Worm (Caenorhabditis elegans) whole organism, midembryonic: Measurements from ENCODE around the gene ZC190.5.
"Not testable (repeated sequence)": the region's sequence is repeated elsewhere in the genome, so short reads cannot be mapped to it uniquely, and the experiment has no call there.

ENCODE experiments used
- T22C8.4 ChIP-seq: fragments of 200-800 bp; sonication (Bioruptor generic); IDR thresholded peaks from 2 replicates; pipeline ENCODE4 v1.3.6; 2022; ENCODE audit warnings: missing genetic modification characterization, missing compliant biosample characterization
- cog-1 ChIP-seq: sonication (generic microtip); optimal IDR thresholded peaks from 2 replicates; lab custom pipeline; 2016; ENCODE audit warnings: missing genetic modification characterization, missing compliant biosample characterization
- flt-1 ChIP-seq: fragments of 200-800 bp; sonication (Bioruptor generic); IDR thresholded peaks from 2 replicates; pipeline ENCODE4 v1.3.6; 2022; ENCODE audit warnings: missing genetic modification characterization, missing compliant biosample characterization
- klf-2 ChIP-seq: fragments of 200-800 bp; sonication (Bioruptor generic); conservative IDR thresholded peaks from 2 replicates; pipeline ENCODE4 v1.3.6; 2022; ENCODE audit warnings: missing genetic modification reagents, missing genetic modification characterization, missing compliant biosample characterization
- med-1 ChIP-seq: sonication (generic microtip); optimal IDR thresholded peaks from 2 replicates; lab custom pipeline; 2017; ENCODE audit warnings: missing genetic modification characterization, mild to moderate bottlenecking, missing compliant biosample characterization, antibody characterized with exemption, missing genetic modification reagents; ENCODE audit not compliant: insufficient read depth
- ref-1 ChIP-seq: fragments of 200-800 bp; sonication (Bioruptor generic); conservative IDR thresholded peaks from 2 replicates; pipeline ENCODE4 v1.3.6; 2022; ENCODE audit warnings: missing genetic modification reagents, missing genetic modification characterization, missing compliant biosample characterization
- tab-1 ChIP-seq: fragments of 200-800 bp; sonication (Bioruptor generic); IDR thresholded peaks from 2 replicates; pipeline ENCODE4 v1.3.6; 2022; ENCODE audit warnings: missing genetic modification characterization, missing compliant biosample characterization
- ztf-23 ChIP-seq: fragments of 200-800 bp; sonication (Bioruptor generic); IDR thresholded peaks from 2 replicates; pipeline ENCODE4 v1.3.6; 2022; ENCODE audit warnings: missing genetic modification reagents, missing genetic modification characterization, missing compliant biosample characterization
- ztf-29 ChIP-seq: fragments of 200-800 bp; sonication (Bioruptor generic); IDR thresholded peaks from 2 replicates; pipeline ENCODE4 v1.3.6; 2022; ENCODE audit warnings: missing genetic modification reagents, missing genetic modification characterization, missing compliant biosample characterization

The ZC190.5 gene

DNA sequence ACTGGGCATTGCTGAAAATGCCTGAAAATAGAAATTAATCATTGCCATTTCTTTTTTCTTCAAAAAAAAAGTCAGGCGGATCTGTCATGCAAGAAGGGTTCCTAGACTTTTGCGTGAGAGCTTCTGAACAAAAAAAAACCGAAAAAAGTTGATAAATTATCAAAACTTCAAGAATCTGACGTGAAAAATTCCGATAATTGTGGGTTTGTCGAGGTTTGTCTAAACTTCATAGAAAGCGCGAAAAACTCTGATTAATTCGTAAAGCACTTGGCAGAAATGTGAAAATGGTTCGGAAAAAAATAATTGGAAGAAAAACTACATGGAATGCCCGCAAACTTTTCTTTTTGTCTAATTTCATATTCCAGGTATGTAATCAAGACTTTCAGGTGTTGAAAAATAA, at the start of gene ZC190.5:
ZC190.5 (minus strand) TSS at position 101 of the 400 bp plus-strand sequence.
- TF ChIP-seq ztf-23 (no peak), tab-1 (GFP tag; lab: Robert Waterston, UW) (no peak), med-1 (GFP tag; lab: Kevin White, UChicago) (no peak), ztf-29 (no peak), ref-1 (GFP tag; lab: Robert Waterston, UW) (no peak)

DNA sequence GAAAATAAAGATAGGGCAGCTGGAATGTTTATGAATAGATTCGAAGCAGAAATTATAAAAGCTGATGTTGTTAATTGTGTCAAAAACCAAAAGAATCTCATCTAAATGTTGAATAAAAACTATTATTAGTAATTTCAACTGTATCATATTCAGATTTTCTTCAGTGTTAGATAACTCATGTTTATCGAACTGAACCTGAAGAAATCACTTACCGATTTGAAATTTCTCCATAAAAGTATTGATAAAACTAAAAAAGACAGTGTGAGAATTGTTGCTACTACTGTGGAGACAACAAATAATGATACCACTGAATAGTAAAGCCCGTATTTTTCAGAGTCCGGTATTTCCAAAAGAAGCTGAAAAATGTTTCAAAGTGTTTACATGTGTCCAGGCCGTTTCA, 48.8 kb upstream of the ZC190.5 start, which contains the start of gene ZC196.8:
ZC196.8 (minus strand) TSS at position 101 of the 400 bp plus-strand sequence.
- not testable (repeated sequence) for TF ChIP-seq flt-1 (GFP tag; lab: Robert Waterston, UW); T22C8.4; ztf-29

DNA sequence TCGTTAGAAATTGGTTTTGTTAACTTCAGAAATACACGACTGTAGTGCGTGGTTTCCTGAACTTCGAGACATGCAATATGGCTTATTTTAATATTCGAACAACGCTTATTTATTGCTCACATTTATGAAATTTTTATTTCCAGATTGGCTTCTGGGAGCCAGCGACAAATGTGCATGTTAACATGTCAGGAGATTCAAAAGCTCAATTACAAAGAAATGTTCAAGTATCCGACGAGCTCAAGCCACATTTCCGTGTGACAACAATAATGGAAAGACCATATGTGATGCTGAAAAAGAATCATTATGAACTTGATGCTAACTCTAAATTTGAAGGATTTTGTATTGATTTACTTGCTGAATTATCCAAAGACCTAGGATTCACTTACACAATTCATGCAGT, 45.0 kb upstream of the ZC190.5 start:
- TF ChIP-seq T22C8.4 = no peak
- no peak for TF ChIP-seq med-1 (GFP tag; lab: Kevin White, UChicago)
- no peak for TF ChIP-seq tab-1 (GFP tag; lab: Robert Waterston, UW)
- TF ChIP-seq ref-1 (GFP tag; lab: Robert Waterston, UW) = no peak
- TF ChIP-seq cog-1 (tag; lab: Kevin White, UChicago) = no peak
- TF ChIP-seq ztf-29 = no peak
- no peak for TF ChIP-seq ztf-23
- TF ChIP-seq klf-2 = no peak
- TF ChIP-seq flt-1 (GFP tag; lab: Robert Waterston, UW) = no peak

DNA sequence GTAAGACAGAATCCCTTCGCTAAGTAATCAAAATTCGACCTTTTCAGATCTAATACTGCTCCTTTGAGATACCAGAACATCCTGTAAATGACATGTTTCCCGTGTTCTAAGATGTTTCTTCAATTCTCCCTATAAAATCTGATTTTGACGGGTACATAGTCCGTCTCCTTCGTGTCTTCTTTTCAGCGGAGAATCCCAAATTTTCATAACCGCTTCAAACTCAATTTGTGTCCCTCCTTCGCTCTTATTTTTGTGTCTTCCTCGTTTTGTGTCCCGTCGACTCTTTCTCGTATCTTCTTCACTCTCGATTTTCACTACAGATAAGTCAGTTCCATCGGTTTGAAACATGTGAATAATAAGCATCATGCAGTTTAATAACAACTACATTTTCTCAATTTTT, 42.8 kb upstream of the ZC190.5 start, which contains the start of gene glr-5:
glr-5 (plus strand) TSS at position 321 of the 400 bp plus-strand sequence.
- TF ChIP-seq flt-1 (GFP tag; lab: Robert Waterston, UW) (no peak), ref-1 (GFP tag; lab: Robert Waterston, UW) (no peak), ztf-29 (no peak), tab-1 (GFP tag; lab: Robert Waterston, UW) (no peak), klf-2 (no peak)

DNA sequence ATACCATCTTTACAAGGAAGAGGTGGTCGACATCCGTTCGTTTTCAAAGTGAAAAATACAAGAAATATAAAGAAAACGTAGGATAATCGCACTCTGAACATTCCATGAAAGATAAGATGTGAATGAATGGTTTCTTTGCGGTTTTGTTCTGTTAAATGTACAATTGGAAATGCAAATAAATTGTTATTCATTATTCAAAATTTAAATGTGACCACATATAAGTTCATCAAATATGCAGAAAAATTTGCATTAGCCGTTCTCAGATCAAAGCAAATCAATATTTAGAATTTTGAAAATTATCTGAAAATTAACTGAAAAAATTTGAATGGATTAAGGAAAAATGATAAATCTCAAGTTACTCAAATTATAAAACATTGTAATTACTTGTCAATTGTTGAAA, 38.5 kb upstream of the ZC190.5 start, which contains the start of gene ZC178.2:
ZC178.2 (minus strand) TSS at position 101 of the 400 bp plus-strand sequence.
- TF ChIP-seq T22C8.4 (no peak), tab-1 (GFP tag; lab: Robert Waterston, UW) (no peak), med-1 (GFP tag; lab: Kevin White, UChicago) (no peak), ref-1 (GFP tag; lab: Robert Waterston, UW) (no peak), cog-1 (tag; lab: Kevin White, UChicago) (no peak), flt-1 (GFP tag; lab: Robert Waterston, UW) (no peak), ztf-23 (no peak), ztf-29 (no peak), klf-2 (no peak)

DNA sequence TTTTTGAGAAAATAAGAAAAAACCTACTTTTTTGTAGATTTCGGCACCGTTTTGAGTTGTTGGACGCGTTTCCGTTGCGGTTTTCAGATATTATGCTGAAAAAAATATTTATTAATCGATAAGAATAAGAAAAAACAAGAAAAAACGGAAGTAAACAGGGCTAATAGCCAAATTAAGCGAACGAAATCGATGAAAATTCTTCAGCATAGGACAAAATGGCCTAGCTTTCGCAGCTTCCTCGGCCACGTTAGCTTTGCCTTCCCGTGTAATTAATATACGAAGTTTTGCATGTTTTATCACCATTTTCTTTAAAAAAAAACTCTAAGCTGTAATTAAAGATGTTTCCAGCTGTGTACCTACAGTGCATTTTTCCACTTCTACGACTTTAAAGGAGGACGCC, 22.8 kb upstream of the ZC190.5 start, which contains the start of gene ZC190.10:
ZC190.10 (minus strand) TSS at position 101 of the 400 bp plus-strand sequence.
- not testable (repeated sequence) for TF ChIP-seq med-1 (GFP tag; lab: Kevin White, UChicago); tab-1 (GFP tag; lab: Robert Waterston, UW); ref-1 (GFP tag; lab: Robert Waterston, UW)

DNA sequence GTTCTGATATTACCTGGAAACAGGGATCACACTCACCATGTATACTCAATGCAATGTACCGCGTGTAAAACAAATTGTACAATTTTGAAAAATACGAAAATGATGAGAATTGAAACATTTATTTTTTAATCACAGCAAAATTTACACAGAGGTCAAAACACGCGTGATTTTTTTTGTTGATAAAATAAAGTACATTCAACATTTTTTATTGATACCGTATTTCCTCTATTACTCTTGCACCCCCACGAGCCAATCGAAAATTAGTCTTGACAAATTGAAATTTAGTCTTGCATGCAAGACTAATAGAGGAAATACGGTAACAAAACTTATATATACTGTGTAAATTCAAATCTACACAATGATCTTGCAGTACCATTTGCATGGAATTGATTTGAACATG, 14.3 kb upstream of the ZC190.5 start, which contains the start of gene ZC190.8:
ZC190.8 (minus strand) TSS at position 101 of the 400 bp plus-strand sequence.
- no peak for TF ChIP-seq tab-1 (GFP tag; lab: Robert Waterston, UW)
- no peak for TF ChIP-seq klf-2
- TF ChIP-seq ztf-23 = no peak
- TF ChIP-seq ztf-29 = no peak
- no peak for TF ChIP-seq ref-1 (GFP tag; lab: Robert Waterston, UW)
- TF ChIP-seq med-1 (GFP tag; lab: Kevin White, UChicago) = no peak
- no peak for TF ChIP-seq cog-1 (tag; lab: Kevin White, UChicago)
- TF ChIP-seq flt-1 (GFP tag; lab: Robert Waterston, UW) = no peak
- TF ChIP-seq T22C8.4 = no peak

DNA sequence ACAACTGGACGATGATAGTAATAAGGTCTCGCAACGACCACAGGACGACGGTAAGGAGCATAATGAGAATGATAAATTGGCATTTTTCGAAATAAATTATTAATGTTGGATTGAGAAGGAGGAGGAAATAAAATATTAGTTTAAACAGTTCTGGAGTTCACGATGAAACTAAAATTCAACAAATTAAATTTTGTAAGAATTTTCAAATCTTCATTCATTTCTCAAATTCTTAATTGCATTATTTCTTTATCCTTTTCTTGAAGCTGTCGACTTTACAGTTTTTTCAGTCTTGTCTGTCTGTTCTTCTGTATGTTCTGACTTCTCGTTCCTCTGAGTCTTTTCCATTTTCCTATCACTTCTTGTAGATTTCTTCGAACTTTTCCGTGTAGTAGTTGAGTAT, 13.4 kb upstream of the ZC190.5 start, which contains the start of gene ZC190.7:
ZC190.7 (minus strand) TSS at position 101 of the 400 bp plus-strand sequence.
- no peak for TF ChIP-seq tab-1 (GFP tag; lab: Robert Waterston, UW)
- no peak for TF ChIP-seq klf-2
- TF ChIP-seq ztf-23 = no peak

DNA sequence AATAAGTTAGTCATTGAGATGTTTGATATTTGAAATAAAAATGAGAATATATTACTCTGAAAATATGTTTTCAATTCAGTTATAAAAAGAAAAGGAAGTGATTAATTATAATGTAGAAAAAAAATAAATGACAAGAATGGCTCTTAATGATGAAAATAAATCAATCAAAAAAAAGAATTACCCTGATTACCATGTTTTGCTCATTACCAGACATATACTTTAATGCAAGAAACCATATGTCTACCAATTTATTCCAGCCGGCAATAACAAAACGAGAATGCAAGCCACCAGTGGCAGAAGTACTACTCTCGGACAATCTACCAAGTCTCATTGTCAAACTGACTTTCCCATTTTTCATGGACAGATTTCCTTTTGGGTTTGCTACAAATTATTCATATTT, 10.4 kb upstream of the ZC190.5 start:
- TF ChIP-seq med-1 (GFP tag; lab: Kevin White, UChicago) (no peak), ztf-29 (no peak), cog-1 (tag; lab: Kevin White, UChicago) (no peak), tab-1 (GFP tag; lab: Robert Waterston, UW) (no peak), T22C8.4 (no peak), klf-2 (no peak), ztf-23 (no peak)

DNA sequence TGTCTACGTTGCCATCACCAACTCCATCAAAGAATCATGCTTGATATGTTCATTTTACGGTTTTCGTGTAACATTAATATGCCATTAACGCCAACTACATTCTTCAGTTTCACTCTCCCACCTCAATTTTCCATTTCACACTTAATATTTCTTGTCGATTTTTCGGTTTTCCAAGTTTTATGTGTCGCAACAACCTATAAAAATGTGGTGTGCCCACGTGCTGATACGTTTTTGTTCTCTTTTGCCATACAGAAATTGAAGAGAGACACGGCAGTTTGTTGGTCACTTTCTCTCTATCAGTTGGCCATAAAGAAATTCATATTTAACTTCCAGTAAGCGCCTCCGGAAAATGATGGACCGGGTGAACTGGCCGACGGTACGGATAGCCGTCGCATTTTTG, 9.3 kb upstream of the ZC190.5 start, which contains the start of gene cln-3.3:
cln-3.3 (plus strand) TSS at position 334 of the 400 bp plus-strand sequence.
- no peak for TF ChIP-seq tab-1 (GFP tag; lab: Robert Waterston, UW)
- TF ChIP-seq klf-2 = no peak
- no peak for TF ChIP-seq med-1 (GFP tag; lab: Kevin White, UChicago)
- TF ChIP-seq cog-1 (tag; lab: Kevin White, UChicago) = no peak
- TF ChIP-seq T22C8.4 = no peak
- no peak for TF ChIP-seq ztf-23
- no peak for TF ChIP-seq flt-1 (GFP tag; lab: Robert Waterston, UW)
- TF ChIP-seq ref-1 (GFP tag; lab: Robert Waterston, UW) = no peak
- TF ChIP-seq ztf-29 = no peak

DNA sequence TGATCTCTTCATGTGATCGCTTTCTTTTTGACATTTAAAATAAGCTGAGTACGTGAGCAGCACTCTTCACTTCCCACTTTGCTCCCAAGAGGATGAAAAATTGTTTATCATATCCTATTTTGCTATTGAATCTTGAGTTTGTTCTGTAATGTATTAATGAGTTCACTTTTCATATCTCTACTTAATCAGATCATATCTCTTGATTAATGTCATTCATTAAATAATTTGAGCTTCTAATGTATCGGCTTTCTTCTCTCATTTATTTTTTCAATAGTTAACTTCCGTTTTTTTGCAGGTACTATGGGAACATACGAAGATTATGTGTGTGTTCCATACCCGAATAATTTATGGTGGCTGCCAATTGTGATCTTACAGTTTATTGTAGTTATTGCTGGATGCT, 7.7 kb upstream of the ZC190.5 start, which contains the start of gene ZC190.2:
ZC190.2 (plus strand) TSS at position 301 of the 400 bp plus-strand sequence.
- TF ChIP-seq med-1 (GFP tag; lab: Kevin White, UChicago) (no peak), T22C8.4 (no peak), tab-1 (GFP tag; lab: Robert Waterston, UW) (no peak), ref-1 (GFP tag; lab: Robert Waterston, UW) (no peak), klf-2 (no peak), ztf-29 (no peak), ztf-23 (no peak), flt-1 (GFP tag; lab: Robert Waterston, UW) (no peak), cog-1 (tag; lab: Kevin White, UChicago) (no peak)
